Worm (Caenorhabditis elegans) whole organism, L1 larva: ENCODE results near the gene Y34B4A.10.
A peak's percentile ranks its signal among the peaks of the same experiment; 100 is the strongest.

Source experiments
- C16A3.4 ChIP-seq: fragments of 150-350 bp; optimal IDR thresholded peaks from 2 replicates; lab custom pipeline; 2014; ENCODE audit warnings: missing biosample characterization, missing genetic modification characterization
- C34B4.2 ChIP-seq: sonication (generic microtip); optimal IDR thresholded peaks from 2 replicates; lab custom pipeline; 2017; ENCODE audit warnings: mild to moderate bottlenecking, missing genetic modification characterization, missing compliant biosample characterization
- Y116A8C.19 ChIP-seq: sonication (generic microtip); optimal IDR thresholded peaks from 2 replicates; lab custom pipeline; 2016; ENCODE audit warnings: missing compliant biosample characterization, missing genetic modification characterization, borderline replicate concordance
- alr-1 ChIP-seq: fragments of 200-800 bp; sonication (Bioruptor generic); optimal IDR thresholded peaks from 2 replicates; lab custom pipeline; 2018; ENCODE audit warnings: borderline replicate concordance, mild to moderate bottlenecking, missing genetic modification characterization, missing compliant biosample characterization
- aly-2 ChIP-seq: fragments of 150-350 bp; optimal IDR thresholded peaks from 2 replicates; lab custom pipeline; 2014; ENCODE audit warnings: missing biosample characterization, missing genetic modification characterization
- blmp-1 ChIP-seq: fragments of 150-350 bp; optimal IDR thresholded peaks from 2 replicates; lab custom pipeline; 2014; ENCODE audit warnings: missing biosample characterization, missing genetic modification characterization
- ceh-8 ChIP-seq: fragments of 200-800 bp; sonication (Bioruptor generic); optimal IDR thresholded peaks from 2 replicates; lab custom pipeline; 2018; ENCODE audit warnings: mild to moderate bottlenecking, missing genetic modification characterization, moderate library complexity, missing compliant biosample characterization
- ceh-82 ChIP-seq, 3 experiments: fragments of 150-350 bp in 1 of 3; sonication (generic microtip) in 2 of 3; optimal IDR thresholded peaks; 2 replicates each; lab custom pipeline; 2014 to 2017; ENCODE audit warnings: missing biosample characterization in 3 of 3, missing genetic modification characterization in 3 of 3
- dsc-1 ChIP-seq: sonication (generic microtip); optimal IDR thresholded peaks from 2 replicates; lab custom pipeline; 2016; ENCODE audit warnings: mild to moderate bottlenecking, missing genetic modification characterization, missing compliant biosample characterization
- efl-1 ChIP-seq, 4 experiments: fragments of 150-350 bp; optimal IDR thresholded peaks in 3 of 4; peaks in 1 of 4; 1 replicate in 1 of 4; 2 replicates in 3 of 4; lab custom pipeline; 2014; ENCODE audit warnings: missing biosample characterization in 2 of 4, missing genetic modification characterization in 2 of 4, missing genetic modification reagents in 2 of 4
- egl-27 ChIP-seq, 2 experiments: fragments of 150-350 bp in 1 of 2; sonication (generic microtip); optimal IDR thresholded peaks; 3 replicates each; lab custom pipeline; 2017 to 2018; ENCODE audit warnings: missing biosample characterization in 2 of 2, missing genetic modification characterization in 2 of 2, missing genetic modification reagents in 2 of 2
- elt-2 ChIP-seq: sonication (generic microtip); optimal IDR thresholded peaks from 2 replicates; lab custom pipeline; 2016; ENCODE audit warnings: missing genetic modification characterization, mild to moderate bottlenecking, inconsistent platforms, missing compliant biosample characterization, missing genetic modification reagents
- elt-3 ChIP-seq, 6 experiments: fragments of 150-350 bp in 1 of 6; sonication (generic microtip); optimal IDR thresholded peaks; 2 replicates each; lab custom pipeline; 2017 to 2018; ENCODE audit warnings: missing biosample characterization in 6 of 6, missing genetic modification characterization in 6 of 6, inconsistent platforms in 1 of 6
- ets-5 ChIP-seq: fragments of 200-800 bp; sonication (Bioruptor generic); IDR thresholded peaks from 2 replicates; pipeline ENCODE4 v1.3.6; 2022; ENCODE audit warnings: missing genetic modification characterization, missing compliant biosample characterization
- fkh-4 ChIP-seq: sonication (generic microtip); optimal IDR thresholded peaks from 2 replicates; lab custom pipeline; 2016; ENCODE audit warnings: missing compliant biosample characterization, missing genetic modification characterization, borderline replicate concordance
- hpl-2 ChIP-seq: fragments of 150-350 bp; optimal IDR thresholded peaks from 2 replicates; lab custom pipeline; 2014; ENCODE audit warnings: missing biosample characterization, missing genetic modification reagents, missing genetic modification characterization
- irx-1 ChIP-seq: sonication (generic microtip); optimal IDR thresholded peaks from 2 replicates; lab custom pipeline; 2016; ENCODE audit warnings: missing genetic modification characterization, missing compliant biosample characterization
- lin-35 ChIP-seq, 2 experiments: fragments of 150-350 bp; optimal IDR thresholded peaks; 2 replicates each; lab custom pipeline; 2014; ENCODE audit warnings: missing biosample characterization in 2 of 2, missing genetic modification characterization in 2 of 2, missing genetic modification reagents in 2 of 2
- lin-39 ChIP-seq: fragments of 150-350 bp; optimal IDR thresholded peaks from 2 replicates; lab custom pipeline; 2014; ENCODE audit warnings: missing biosample characterization, missing genetic modification reagents, missing genetic modification characterization
- mab-9 ChIP-seq: fragments of 200-800 bp; sonication (Bioruptor generic); IDR thresholded peaks from 2 replicates; pipeline ENCODE4 v1.3.6; 2022; ENCODE audit warnings: missing genetic modification reagents, missing genetic modification characterization, missing compliant biosample characterization
- mdl-1 ChIP-seq, 2 experiments: fragments of 150-350 bp; optimal IDR thresholded peaks; 2 replicates each; lab custom pipeline; 2014 to 2017; ENCODE audit warnings: missing biosample characterization in 2 of 2, missing genetic modification characterization in 2 of 2, inconsistent platforms in 1 of 2
- mep-1 ChIP-seq: fragments of 150-350 bp; optimal IDR thresholded peaks from 2 replicates; lab custom pipeline; 2014; ENCODE audit warnings: missing biosample characterization, missing genetic modification characterization
- nhr-11 ChIP-seq: fragments of 150-350 bp; optimal IDR thresholded peaks from 2 replicates; lab custom pipeline; 2014; ENCODE audit warnings: missing biosample characterization, missing genetic modification characterization
- nhr-12 ChIP-seq: sonication (generic microtip); optimal IDR thresholded peaks from 2 replicates; lab custom pipeline; 2017; ENCODE audit warnings: missing biosample characterization, missing genetic modification characterization
- nhr-28 ChIP-seq: fragments of 150-350 bp; optimal IDR thresholded peaks from 2 replicates; lab custom pipeline; 2014; ENCODE audit warnings: missing biosample characterization, missing genetic modification characterization
- nhr-47 ChIP-seq: sonication (generic microtip); optimal IDR thresholded peaks from 2 replicates; lab custom pipeline; 2016; ENCODE audit warnings: mild to moderate bottlenecking, missing genetic modification characterization, moderate library complexity, missing compliant biosample characterization
- nhr-71 ChIP-seq: sonication (generic microtip); optimal IDR thresholded peaks from 2 replicates; lab custom pipeline; 2016; ENCODE audit warnings: mild to moderate bottlenecking, missing genetic modification characterization, moderate library complexity, missing compliant biosample characterization
- nhr-76 ChIP-seq: sonication (generic microtip); optimal IDR thresholded peaks from 2 replicates; lab custom pipeline; 2017; ENCODE audit warnings: missing biosample characterization, missing genetic modification characterization
- nhr-84 ChIP-seq: sonication (generic microtip); optimal IDR thresholded peaks from 2 replicates; lab custom pipeline; 2017; ENCODE audit warnings: missing biosample characterization, missing genetic modification characterization
- pag-3 ChIP-seq: sonication (generic microtip); optimal IDR thresholded peaks from 2 replicates; lab custom pipeline; 2017; ENCODE audit warnings: missing genetic modification characterization, mild to moderate bottlenecking, missing compliant biosample characterization, antibody characterized with exemption, borderline replicate concordance; ENCODE audit not compliant: insufficient read depth
- snpc-4 ChIP-seq: fragments of 150-350 bp; optimal IDR thresholded peaks from 2 replicates; lab custom pipeline; 2014; ENCODE audit warnings: missing biosample characterization, missing genetic modification characterization
- sox-4 ChIP-seq: sonication (generic microtip); optimal IDR thresholded peaks from 2 replicates; lab custom pipeline; 2016; ENCODE audit warnings: missing genetic modification characterization, missing compliant biosample characterization
- sup-37 ChIP-seq: fragments of 200-800 bp; sonication (Bioruptor generic); optimal IDR thresholded peaks from 2 replicates; lab custom pipeline; 2018; ENCODE audit warnings: mild to moderate bottlenecking, missing genetic modification characterization, missing compliant biosample characterization
- swsn-7 ChIP-seq: sonication (generic microtip); optimal IDR thresholded peaks from 2 replicates; lab custom pipeline; 2016; ENCODE audit warnings: missing genetic modification characterization, missing compliant biosample characterization
- unc-130 ChIP-seq: fragments of 150-350 bp; optimal IDR thresholded peaks from 2 replicates; lab custom pipeline; 2017; ENCODE audit warnings: missing biosample characterization, missing genetic modification characterization, inconsistent platforms
- unc-30 ChIP-seq: sonication (generic microtip); optimal IDR thresholded peaks from 2 replicates; lab custom pipeline; 2017; ENCODE audit warnings: missing biosample characterization, missing genetic modification characterization
- unc-62 ChIP-seq: fragments of 150-350 bp; optimal IDR thresholded peaks from 2 replicates; lab custom pipeline; 2014; ENCODE audit warnings: missing biosample characterization, missing genetic modification reagents, missing genetic modification characterization
- unc-98 ChIP-seq: fragments of 200-800 bp; sonication (Bioruptor generic); IDR thresholded peaks from 2 replicates; pipeline ENCODE4 v1.3.6; 2022; ENCODE audit warnings: missing genetic modification characterization, missing compliant biosample characterization
- zag-1 ChIP-seq: fragments of 150-350 bp; optimal IDR thresholded peaks from 2 replicates; lab custom pipeline; 2014; ENCODE audit warnings: missing biosample characterization, missing genetic modification characterization

The Y34B4A.10 gene

ce11 chrX:5226265-5226664 is 23.4 kb upstream of the Y34B4A.10 start, which contains the start of gene H28G03.3:
H28G03.3 (minus strand) TSS chrX:5226365.
- TF ChIP-seq elt-3 (tag; optimal IDR thresholded peaks at IDR 0.05; lab: Kevin White, UChicago) (no peak), nhr-11 (tag; lab: Kevin White, UChicago) (no peak), unc-62 (GFP tag; lab: Kevin White, UChicago) (no peak), C16A3.4 (tag; lab: Kevin White, UChicago) (no peak), lin-35 (GFP tag; optimal IDR thresholded peaks at IDR 0.05; lab: Kevin White, UChicago) (no peak), ceh-82 (tag; optimal IDR thresholded peaks at IDR 0.05; lab: Kevin White, UChicago) (no peak), nhr-12 (tag; lab: Kevin White, UChicago) (no peak), nhr-76 (no peak), Y116A8C.19 (tag; lab: Kevin White, UChicago) (no peak), hpl-2 (GFP tag; lab: Kevin White, UChicago) (no peak)

- TF ChIP-seq sox-4 (tag; lab: Kevin White, UChicago), result no peak
- no peak for TF ChIP-seq dsc-1
- TF ChIP-seq efl-1 (optimal IDR thresholded peaks at IDR 0.05; lab: Kevin White, UChicago), result no peak
- TF ChIP-seq efl-1 (GFP tag; optimal IDR thresholded peaks at IDR 0.05 in 1 of 2; lab: Kevin White, UChicago), result peak in 1 of 2 experiments; percentile 61
- TF ChIP-seq nhr-76, result no peak
- no peak for TF ChIP-seq zag-1 (tag; lab: Kevin White, UChicago)
- no peak for TF ChIP-seq swsn-7 (tag; lab: Kevin White, UChicago)
These were observed 11.5 kb upstream of the Y34B4A.10 start for ce11 chrX:5238246-5238645.

ce11 chrX:5243382-5243979 is 6.2 kb upstream of the Y34B4A.10 start, which contains the start of gene mtm-5:
mtm-5 (minus strand) TSS chrX:5243408.
- TF ChIP-seq egl-27 (tag; optimal IDR thresholded peaks at IDR 0.05; lab: Kevin White, UChicago) (no peak), hpl-2 (GFP tag; lab: Kevin White, UChicago) (no peak), swsn-7 (tag; lab: Kevin White, UChicago) (no peak), unc-30 (tag; lab: Kevin White, UChicago) (no peak), pag-3 (no peak), C34B4.2 (tag; lab: Kevin White, UChicago) (no peak), aly-2 (tag; lab: Kevin White, UChicago) (no peak), lin-39 (tag; lab: Kevin White, UChicago) (no peak), unc-62 (GFP tag; lab: Kevin White, UChicago) (no peak), mab-9 (no peak), nhr-28 (tag; lab: Kevin White, UChicago) (no peak), mep-1 (tag; lab: Kevin White, UChicago) (peak; percentile 26), dsc-1 (peak; percentile 90), alr-1 (tag; lab: Kevin White, UChicago) (no peak), irx-1 (no peak), nhr-12 (tag; lab: Kevin White, UChicago) (no peak), mdl-1 (tag; optimal IDR thresholded peaks at IDR 0.05; lab: Kevin White, UChicago) (no peak), elt-3 (tag; optimal IDR thresholded peaks at IDR 0.05; lab: Kevin White, UChicago) (no peak), ets-5 (GFP tag; lab: Robert Waterston, UW) (no peak), ceh-82 (tag; optimal IDR thresholded peaks at IDR 0.05; lab: Kevin White, UChicago) (peak in 1 of 3 experiments; percentile 7), nhr-11 (tag; lab: Kevin White, UChicago) (no peak), zag-1 (tag; lab: Kevin White, UChicago) (no peak), lin-35 (GFP tag; optimal IDR thresholded peaks at IDR 0.05; lab: Kevin White, UChicago) (no peak), snpc-4 (tag; lab: Kevin White, UChicago) (no peak), efl-1 (optimal IDR thresholded peaks at IDR 0.05; lab: Kevin White, UChicago) (no peak), efl-1 (GFP tag; optimal IDR thresholded peaks at IDR 0.05 in 1 of 2; lab: Kevin White, UChicago) (peak in 1 of 2 experiments; percentile 86), fkh-4 (tag; lab: Kevin White, UChicago) (peak; percentile 49), sup-37 (no peak), blmp-1 (tag; lab: Kevin White, UChicago) (peak; percentile 83), ceh-8 (GFP tag; lab: Kevin White, UChicago) (no peak), elt-2 (tag; lab: Kevin White, UChicago) (no peak), nhr-84 (tag; lab: Kevin White, UChicago) (no peak), nhr-71 (tag; lab: Kevin White, UChicago) (no peak), unc-98 (GFP tag; lab: Robert Waterston, UW) (no peak), unc-130 (tag; lab: Kevin White, UChicago) (no peak), nhr-47 (tag; lab: Kevin White, UChicago) (no peak)
